Fruit fly (Drosophila melanogaster): ENCODE data around the gene CG32755.

Gene CG32755

dm6 chrX:5923124-5923523 lies 26.9 kb upstream of the CG32755 start (continued):
- TF ChIP-seq Pdp1 (GFP tag; optimal IDR thresholded peaks at IDR 0.05) (no peak), ind (GFP tag; optimal IDR thresholded peaks at IDR 0.05) (peak; percentile 16), HLH54F (GFP tag; optimal IDR thresholded peaks at IDR 0.05) (no peak), Xrp1 (GFP tag; IDR thresholded peaks at IDR 0.05) (peak; percentile 46; the same call in 1 of the 2 replicates), CG3995 (GFP tag; optimal IDR thresholded peaks at IDR 0.05) (no peak), HLH3B (GFP tag; IDR thresholded peaks at IDR 0.05) (peak; percentile 42; the same call in 1 of the 2 replicates), Hr78 (GFP tag; optimal IDR thresholded peaks at IDR 0.05) (no peak), grn (GFP tag; optimal IDR thresholded peaks at IDR 0.05) (no peak), unc-4 (GFP tag; IDR thresholded peaks at IDR 0.05; ENCODE audit: partially characterized antibody) (no peak), Awh (GFP tag; IDR thresholded peaks at IDR 0.05) (no peak), lmd (GFP tag; IDR thresholded peaks at IDR 0.05) (peak; percentile 44), her (GFP tag; optimal IDR thresholded peaks at IDR 0.05) (no peak), gro (GFP tag; optimal IDR thresholded peaks at IDR 0.05) (no peak), sens-2 (GFP tag; IDR thresholded peaks at IDR 0.05) (no peak), Scr (GFP tag; IDR thresholded peaks at IDR 0.05; ENCODE audit: partially characterized antibody) (peak; percentile 27; the same call in 1 of the 2 replicates), CG13624 (GFP tag; optimal IDR thresholded peaks at IDR 0.05) (no peak), gce (GFP tag; IDR thresholded peaks at IDR 0.05) (no peak), ewg (GFP tag; optimal IDR thresholded peaks at IDR 0.05) (no peak), otp (GFP tag; IDR thresholded peaks at IDR 0.05) (0 out of 3 replicates have a peak, but pooled peaks have one; percentile 37), trem (tag; optimal IDR thresholded peaks at IDR 0.05) (no peak), psq (GFP tag; optimal IDR thresholded peaks at IDR 0.05) (no peak), h (optimal IDR thresholded peaks at IDR 0.05) (no peak), BEAF-32 (GFP tag; optimal IDR thresholded peaks at IDR 0.05) (no peak), az2 (GFP tag; optimal IDR thresholded peaks at IDR 0.05) (no peak), CG4328 (GFP tag; optimal IDR thresholded peaks at IDR 0.05) (no peak), mam (GFP tag; optimal IDR thresholded peaks at IDR 0.05) (peak; percentile 53), Hsf (GFP tag; optimal IDR thresholded peaks at IDR 0.05) (peak; percentile 28), CG3847 (GFP tag; IDR thresholded peaks at IDR 0.05) (no peak), CG9437 (GFP tag; optimal IDR thresholded peaks at IDR 0.05) (no peak), Mrtf (GFP tag; IDR thresholded peaks at IDR 0.05) (no peak), Nf-YB (GFP tag; optimal IDR thresholded peaks at IDR 0.05) (no peak), hb (GFP tag; IDR thresholded peaks at IDR 0.05; ENCODE audit: partially characterized antibody) (peak; percentile 44; the same call in 1 of the 3 replicates), ato (GFP tag; IDR thresholded peaks at IDR 0.05; ENCODE audit: partially characterized antibody) (no peak), cad (GFP tag; optimal IDR thresholded peaks at IDR 0.05) (no peak), CG12071 (GFP tag; optimal IDR thresholded peaks at IDR 0.05) (no peak), fd96Cb (tag; optimal IDR thresholded peaks at IDR 0.05) (no peak), Asciz (GFP tag; optimal IDR thresholded peaks at IDR 0.05) (no peak), CG18619 (GFP tag; optimal IDR thresholded peaks at IDR 0.05) (no peak), tio (GFP tag; optimal IDR thresholded peaks at IDR 0.05) (no peak), CG17328 (GFP tag; IDR thresholded peaks at IDR 0.05) (no peak), CG18011 (GFP tag; optimal IDR thresholded peaks at IDR 0.05) (no peak), zfh1 (GFP tag; IDR thresholded peaks at IDR 0.05) (no peak), CG11093 (GFP tag; IDR thresholded peaks at IDR 0.05) (no peak), CG10654 (GFP tag; optimal IDR thresholded peaks at IDR 0.05) (no peak), Ssrp (tag; optimal IDR thresholded peaks at IDR 0.05) (peak; percentile 12), CG12219 (GFP tag; optimal IDR thresholded peaks at IDR 0.05) (no peak), CG4424 (GFP tag; optimal IDR thresholded peaks at IDR 0.05) (peak; percentile 17), CG31365 (tag; optimal IDR thresholded peaks at IDR 0.05) (no peak), CG10959 (GFP tag; IDR thresholded peaks at IDR 0.05) (0 out of 2 replicates have a peak, but pooled peaks have one; percentile 10), CG9215 (GFP tag; IDR thresholded peaks at IDR 0.05) (no peak; the same call in 1 of the 2 replicates), fu2 (GFP tag; optimal IDR thresholded peaks at IDR 0.05) (no peak), CG14710 (tag; optimal IDR thresholded peaks at IDR 0.05) (no peak)

Measured in whole organism, embryonic.